Fruit fly (Drosophila melanogaster) whole organism, embryonic: ENCODE data around the gene Jhbp2.

Source experiments
- Atf6 ChIP-seq: fragments of 200-800 bp; sonication (Bioruptor generic); IDR thresholded peaks from 2 replicates; pipeline ENCODE4 v1.3.6; 2022; ENCODE audit warnings: missing biosample characterization, missing genetic modification characterization
- Bgb ChIP-seq: fragments of 200-800 bp; sonication (Bioruptor generic); IDR thresholded peaks from 2 replicates; pipeline ENCODE4 v1.3.6; 2022; ENCODE audit warnings: missing biosample characterization, missing genetic modification characterization; ENCODE audit not compliant: partially characterized antibody
- C15 ChIP-seq: fragments of 200-800 bp; sonication (Bioruptor generic); IDR thresholded peaks from 3 replicates; pipeline ENCODE4 v1.3.6; 2022; ENCODE audit warnings: missing biosample characterization, missing genetic modification characterization
- CG11504 ChIP-seq: fragments of 200-800 bp; sonication (Bioruptor generic); optimal IDR thresholded peaks from 3 replicates; lab custom pipeline; 2019; ENCODE audit warnings: missing biosample characterization, mild to moderate bottlenecking, missing genetic modification characterization, moderate library complexity
- CG12659 ChIP-seq: fragments of 200-800 bp; sonication (Bioruptor generic); optimal IDR thresholded peaks from 3 replicates; lab custom pipeline; 2017; ENCODE audit warnings: mild to moderate bottlenecking, missing biosample characterization, missing genetic modification reagents, missing genetic modification characterization
- CG1603 ChIP-seq: fragments of 200-800 bp; sonication (Bioruptor generic); optimal IDR thresholded peaks from 2 replicates; lab custom pipeline; 2019; ENCODE audit warnings: missing biosample characterization, mild to moderate bottlenecking, missing genetic modification characterization, moderate library complexity
- CG1792 ChIP-seq: fragments of 200-800 bp; sonication (Bioruptor generic); optimal IDR thresholded peaks from 2 replicates; lab custom pipeline; 2016; ENCODE audit warnings: missing biosample characterization, missing genetic modification characterization
- CG18262 ChIP-seq: fragments of 200-800 bp; optimal IDR thresholded peaks from 3 replicates; lab custom pipeline; 2019; ENCODE audit warnings: missing biosample characterization, mild to moderate bottlenecking, missing genetic modification characterization, moderate library complexity
- CG2129 ChIP-seq: fragments of 200-800 bp; sonication (Bioruptor generic); IDR thresholded peaks from 2 replicates; pipeline ENCODE4 v1.3.6; 2022; ENCODE audit warnings: missing biosample characterization, missing genetic modification characterization; ENCODE audit not compliant: partially characterized antibody
- CG2199 ChIP-seq: fragments of 200-800 bp; sonication (Bioruptor generic); IDR thresholded peaks from 3 replicates; pipeline ENCODE4 v1.3.6; 2022; ENCODE audit warnings: missing biosample characterization, missing genetic modification characterization
- CG2889 ChIP-seq: fragments of 200-800 bp; sonication (Bioruptor generic); IDR thresholded peaks from 3 replicates; pipeline ENCODE4 v1.3.6; 2022; ENCODE audit warnings: missing biosample characterization, missing genetic modification characterization
- CG4360 ChIP-seq: fragments of 200-800 bp; sonication (Bioruptor generic); IDR thresholded peaks from 2 replicates; pipeline ENCODE4 v1.3.6; 2022; ENCODE audit warnings: missing biosample characterization, missing genetic modification characterization
- CG4404 ChIP-seq: fragments of 200-800 bp; sonication (Bioruptor generic); IDR thresholded peaks from 2 replicates; pipeline ENCODE4 v1.3.6; 2022; ENCODE audit warnings: missing biosample characterization, missing genetic modification characterization
- CG4617 ChIP-seq: fragments of 200-800 bp; sonication (Bioruptor generic); optimal IDR thresholded peaks from 3 replicates; lab custom pipeline; 2016; ENCODE audit warnings: missing biosample characterization, missing genetic modification characterization, borderline replicate concordance
- CG4730 ChIP-seq: fragments of 200-800 bp; sonication (Bioruptor generic); IDR thresholded peaks from 2 replicates; pipeline ENCODE4 v1.3.6; 2022; ENCODE audit warnings: missing biosample characterization, missing genetic modification characterization
- CG6765 ChIP-seq: fragments of 200-800 bp; sonication (Bioruptor generic); optimal IDR thresholded peaks from 3 replicates; lab custom pipeline; 2017; ENCODE audit warnings: missing biosample characterization, mild to moderate bottlenecking, missing genetic modification characterization
- CG7271 ChIP-seq: fragments of 200-800 bp; sonication (Bioruptor generic); optimal IDR thresholded peaks from 2 replicates; lab custom pipeline; 2018; ENCODE audit warnings: missing biosample characterization, mild to moderate bottlenecking, missing genetic modification characterization, moderate library complexity
- CG7928 ChIP-seq: fragments of 200-800 bp; sonication (Bioruptor generic); optimal IDR thresholded peaks from 2 replicates; lab custom pipeline; 2017; ENCODE audit warnings: missing biosample characterization, mild to moderate bottlenecking, missing genetic modification characterization
- D ChIP-seq, 2 experiments: fragments of 200-800 bp in 1 of 2; fragments of >200 bp in 1 of 2; sonication (Bioruptor generic) in 1 of 2; optimal IDR thresholded peaks; 2 replicates in 1 of 2; 3 replicates in 1 of 2; lab custom pipeline; 2017; ENCODE audit warnings: mild to moderate bottlenecking in 1 of 2, missing biosample characterization in 1 of 2, missing genetic modification characterization in 1 of 2, missing genetic modification reagents in 1 of 2
- Dp ChIP-seq: fragments of 200-800 bp; sonication (Bioruptor generic); optimal IDR thresholded peaks from 2 replicates; lab custom pipeline; 2018; ENCODE audit warnings: missing biosample characterization, mild to moderate bottlenecking, missing genetic modification characterization, moderate library complexity
- E2f2 ChIP-seq: fragments of 200-800 bp; sonication (Bioruptor generic); IDR thresholded peaks from 2 replicates; pipeline ENCODE4 v1.3.6; 2022; ENCODE audit warnings: missing biosample characterization, missing genetic modification characterization
- GATAe ChIP-seq: fragments of 200-800 bp; sonication (Bioruptor generic); conservative IDR thresholded peaks from 2 replicates; pipeline ENCODE4 v1.3.6; 2022; ENCODE audit warnings: missing biosample characterization, missing genetic modification characterization
- HLH54F ChIP-seq: fragments of 200-800 bp; sonication (Bioruptor generic); optimal IDR thresholded peaks from 3 replicates; lab custom pipeline; 2016; ENCODE audit warnings: missing biosample characterization, missing genetic modification characterization
- Med ChIP-seq: fragments of 200-800 bp; sonication (Bioruptor generic); peaks from one replicate; lab custom pipeline; 2016; ENCODE audit warnings: missing biosample characterization, missing genetic modification characterization, mild to moderate bottlenecking, inconsistent platforms, moderate library complexity
- NC2α ChIP-seq: fragments of 200-800 bp; sonication (Bioruptor generic); optimal IDR thresholded peaks from 2 replicates; lab custom pipeline; 2016; ENCODE audit warnings: missing biosample characterization, missing genetic modification characterization
- Nf-YA ChIP-seq: fragments of 200-800 bp; sonication (Bioruptor generic); IDR thresholded peaks from 2 replicates; pipeline ENCODE4 v1.3.6; 2022; ENCODE audit warnings: missing biosample characterization, missing genetic modification characterization
- Pdp1 ChIP-seq, 2 experiments: fragments of 200-800 bp; sonication (Bioruptor generic); optimal IDR thresholded peaks; 3 replicates each; lab custom pipeline; 2016; ENCODE audit warnings: missing biosample characterization in 2 of 2, missing genetic modification characterization in 2 of 2, mild to moderate bottlenecking in 1 of 2, moderate library complexity in 1 of 2
- TFAM ChIP-seq: fragments of 200-800 bp; sonication (Bioruptor generic); optimal IDR thresholded peaks from 2 replicates; lab custom pipeline; 2017; ENCODE audit warnings: missing biosample characterization, missing genetic modification characterization, inconsistent platforms
- Vsx1 ChIP-seq: fragments of 200-800 bp; sonication (Bioruptor generic); optimal IDR thresholded peaks from 2 replicates; lab custom pipeline; 2017; ENCODE audit warnings: missing biosample characterization, mild to moderate bottlenecking, missing genetic modification characterization, missing genetic modification reagents
- amos ChIP-seq: fragments of 200-800 bp; sonication (Bioruptor generic); IDR thresholded peaks from 2 replicates; pipeline ENCODE4 v1.3.6; 2022; ENCODE audit warnings: missing biosample characterization, missing genetic modification characterization; ENCODE audit not compliant: partially characterized antibody
- az2 ChIP-seq: fragments of 200-800 bp; sonication (Bioruptor generic); optimal IDR thresholded peaks from 3 replicates; lab custom pipeline; 2016; ENCODE audit warnings: missing biosample characterization, missing genetic modification characterization
- crc ChIP-seq: fragments of 200-800 bp; sonication (Bioruptor generic); optimal IDR thresholded peaks from 2 replicates; lab custom pipeline; 2016; ENCODE audit warnings: missing biosample characterization, missing genetic modification characterization
- esg ChIP-seq: fragments of 200-800 bp; sonication (Bioruptor generic); conservative IDR thresholded peaks from 2 replicates; pipeline ENCODE4 v1.3.6; 2022; ENCODE audit warnings: missing biosample characterization, missing genetic modification characterization
- ftz-f1 ChIP-seq: fragments of 200-800 bp; sonication (Bioruptor generic); optimal IDR thresholded peaks from 2 replicates; lab custom pipeline; 2016; ENCODE audit warnings: missing biosample characterization, missing genetic modification characterization
- gem ChIP-seq: fragments of 200-800 bp; sonication (Bioruptor generic); optimal IDR thresholded peaks from 2 replicates; lab custom pipeline; 2019; ENCODE audit warnings: missing biosample characterization, mild to moderate bottlenecking, missing genetic modification characterization, moderate library complexity
- grn ChIP-seq: fragments of 200-800 bp; sonication (Bioruptor generic); optimal IDR thresholded peaks from 3 replicates; lab custom pipeline; 2017; ENCODE audit warnings: missing biosample characterization, missing genetic modification characterization
- gro ChIP-seq: fragments of 200-800 bp; sonication (Bioruptor generic); optimal IDR thresholded peaks from 2 replicates; lab custom pipeline; 2016; ENCODE audit warnings: missing biosample characterization, missing genetic modification characterization
- klu ChIP-seq: fragments of 200-800 bp; sonication (Bioruptor generic); IDR thresholded peaks from 2 replicates; pipeline ENCODE4 v1.3.6; 2022; ENCODE audit warnings: missing biosample characterization, missing genetic modification characterization
- pan ChIP-seq, 4 experiments: fragments of >200 bp in 3 of 4; fragments of 200-800 bp in 1 of 4; sonication (Bioruptor generic) in 1 of 4; optimal IDR thresholded peaks in 3 of 4; IDR thresholded peaks in 1 of 4; 2 replicates each; pipeline versions ENCODE4 v1.3.6 to Lab custom; 2017 to 2022; ENCODE audit warnings: missing biosample characterization in 2 of 4, missing genetic modification characterization in 2 of 4, mixed read lengths in 1 of 4
- pb ChIP-seq: fragments of 200-800 bp; sonication (Bioruptor generic); optimal IDR thresholded peaks from 3 replicates; lab custom pipeline; 2016; ENCODE audit warnings: missing biosample characterization, missing genetic modification characterization
- phol ChIP-seq: fragments of 200-800 bp; sonication (Bioruptor generic); optimal IDR thresholded peaks from 3 replicates; lab custom pipeline; 2018; ENCODE audit warnings: missing biosample characterization, mild to moderate bottlenecking, missing genetic modification characterization, moderate library complexity
- prd ChIP-seq, 3 experiments: fragments of >200 bp in 2 of 3; fragments of 200-800 bp in 1 of 3; sonication (Bioruptor generic) in 1 of 3; optimal IDR thresholded peaks in 2 of 3; IDR thresholded peaks in 1 of 3; 2 replicates in 2 of 3; 3 replicates in 1 of 3; pipeline versions ENCODE4 v1.3.6 to Lab custom; 2017 to 2022; ENCODE audit warnings: missing biosample characterization in 1 of 3, missing genetic modification characterization in 1 of 3
- slbo ChIP-seq: fragments of 200-800 bp; sonication (Bioruptor generic); IDR thresholded peaks from 2 replicates; pipeline ENCODE4 v1.3.6; 2022; ENCODE audit warnings: missing biosample characterization, missing genetic modification characterization
- slp2 ChIP-seq: fragments of 200-800 bp; sonication (Bioruptor generic); optimal IDR thresholded peaks from 2 replicates; lab custom pipeline; 2016; ENCODE audit warnings: missing biosample characterization, missing genetic modification characterization
- twi ChIP-seq: fragments of 200-800 bp; optimal IDR thresholded peaks from 2 replicates; lab custom pipeline; 2019; ENCODE audit warnings: missing biosample characterization, mild to moderate bottlenecking, missing genetic modification characterization, moderate library complexity
- vvl ChIP-seq: fragments of 200-800 bp; sonication (Bioruptor generic); IDR thresholded peaks from 2 replicates; pipeline ENCODE4 v1.3.6; 2022; ENCODE audit warnings: missing biosample characterization, missing genetic modification characterization
- zfh1 ChIP-seq: fragments of 200-800 bp; sonication (Bioruptor generic); IDR thresholded peaks from 3 replicates; pipeline ENCODE4 v1.3.6; 2022; ENCODE audit warnings: missing biosample characterization, missing genetic modification characterization

Gene Jhbp2

dm6 chr3R:4973762-4974369 is 12.7 kb upstream of the Jhbp2 start (continued):
- TF ChIP-seq pan (optimal IDR thresholded peaks at IDR 0.05; lab: Kevin White, UChicago) (no peak), pan (GFP tag; optimal IDR thresholded peaks at IDR 0.05 in 1 of 2, IDR thresholded peaks at IDR 0.05 in 1 of 2) (peak in 1 of 2 experiments; percentile 11), gro (GFP tag; lab: Kevin White, UChicago) (no peak), Atf6 (GFP tag; lab: Robert Waterston, UW) (0 out of 2 replicates have a peak, but pooled peaks have one; percentile 19), phol (peak; percentile 39), CG4360 (GFP tag; lab: Robert Waterston, UW) (peak; percentile 17; the same call in 1 of the 2 replicates), CG4404 (no peak), gem (tag; lab: Kevin White, UChicago) (peak; percentile 40), amos (GFP tag; lab: Robert Waterston, UW) (no peak), CG11504 (tag; lab: Kevin White, UChicago) (peak; percentile 4), Med (peak; percentile 65), zfh1 (GFP tag; lab: Robert Waterston, UW) (no peak), Nf-YA (GFP tag; lab: Robert Waterston, UW) (no peak), twi (peak; percentile 85), CG18262 (tag; lab: Kevin White, UChicago) (peak; percentile 47), CG4617 (GFP tag; lab: Kevin White, UChicago) (no peak), E2f2 (GFP tag; lab: Robert Waterston, UW) (0 out of 2 replicates have a peak, but pooled peaks have one; percentile 7), Vsx1 (peak; percentile 24), az2 (GFP tag; lab: Kevin White, UChicago) (peak; percentile 3), crc (GFP tag; lab: Kevin White, UChicago) (no peak), CG2199 (GFP tag; lab: Robert Waterston, UW) (peak; percentile 35; the same call in 1 of the 3 replicates)

- no peak for TF ChIP-seq CG12659 (GFP tag; lab: Kevin White, UChicago)
- no peak for TF ChIP-seq NC2α (GFP tag; lab: Kevin White, UChicago)
- TF ChIP-seq Dp (GFP tag; lab: Kevin White, UChicago), result no peak
- TF ChIP-seq prd (optimal IDR thresholded peaks at IDR 0.05; lab: Kevin White, UChicago), result no peak
- TF ChIP-seq prd (GFP tag; IDR thresholded peaks at IDR 0.05; lab: Robert Waterston, UW), result no peak
- TF ChIP-seq CG2129 (GFP tag; lab: Robert Waterston, UW), result no peak
- no peak for TF ChIP-seq CG4730 (GFP tag; lab: Robert Waterston, UW)
- no peak for TF ChIP-seq CG2889 (GFP tag; lab: Robert Waterston, UW)
- no peak for TF ChIP-seq slbo (GFP tag; lab: Robert Waterston, UW)
- TF ChIP-seq CG7271 (tag; lab: Kevin White, UChicago), result no peak
- no peak for TF ChIP-seq TFAM (GFP tag; lab: Kevin White, UChicago)
- peak; percentile 6 for TF ChIP-seq CG1603
- no peak for TF ChIP-seq D (optimal IDR thresholded peaks at IDR 0.05; lab: Kevin White, UChicago)
- TF ChIP-seq D (GFP tag; optimal IDR thresholded peaks at IDR 0.05; lab: Kevin White, UChicago), result no peak
- TF ChIP-seq Bgb (GFP tag; lab: Robert Waterston, UW), result no peak
- no peak for TF ChIP-seq esg (GFP tag; lab: Robert Waterston, UW)
- TF ChIP-seq vvl (GFP tag; lab: Robert Waterston, UW), result no peak
- TF ChIP-seq CG1792 (GFP tag; lab: Kevin White, UChicago), result no peak
- no peak for TF ChIP-seq ftz-f1 (GFP tag; lab: Kevin White, UChicago)
- TF ChIP-seq GATAe (GFP tag; lab: Robert Waterston, UW), result no peak
- TF ChIP-seq Pdp1 (GFP tag; optimal IDR thresholded peaks at IDR 0.05; lab: Kevin White, UChicago), result peak in 1 of 2 experiments; percentile 34
- no peak for TF ChIP-seq CG7928 (GFP tag; lab: Kevin White, UChicago)
- no peak for TF ChIP-seq slp2 (GFP tag; lab: Kevin White, UChicago)
- no peak for TF ChIP-seq pb
- TF ChIP-seq grn (GFP tag; lab: Kevin White, UChicago), result peak; percentile 67
- TF ChIP-seq CG6765, result no peak
- no peak for TF ChIP-seq HLH54F
- TF ChIP-seq klu (GFP tag; lab: Robert Waterston, UW), result no peak
- no peak for TF ChIP-seq C15
- TF ChIP-seq CG2199 (GFP tag; lab: Robert Waterston, UW), result peak; percentile 96
Observed at dm6 chr3R:4972961-4973595, 11.9 kb upstream of the Jhbp2 start.
